Worm (Caenorhabditis elegans): ENCODE data around the gene kel-10.
A peak's percentile ranks its signal among the peaks of the same experiment; 100 is the strongest.
"Not testable (repeated sequence)": the region's sequence is repeated elsewhere in the genome, so short reads cannot be mapped to it uniquely, and the experiment has no call there.

Gene kel-10

ce11 chrIII:10053312-10053711, 47.9 kb downstream of the kel-10 start, which contains the start of gene T16G12.12:
T16G12.12 (plus strand) TSS chrIII:10053612.
- TF ChIP-seq C04F5.9 (tag; optimal IDR thresholded peaks at IDR 0.05); zag-1 (tag; optimal IDR thresholded peaks at IDR 0.05); dpl-1 (GFP tag; optimal IDR thresholded peaks at IDR 0.05): not testable (repeated sequence)

- not testable (repeated sequence) for TF ChIP-seq unc-30 (tag; optimal IDR thresholded peaks at IDR 0.05); nhr-71 (tag; optimal IDR thresholded peaks at IDR 0.05); mab-9 (GFP tag; IDR thresholded peaks at IDR 0.05)
These were observed 50.9 kb downstream of the kel-10 start, which contains the start of gene T16G12.3 for ce11 chrIII:10050321-10050720. T16G12.3 (plus strand) TSS chrIII:10050621.

ce11 chrIII:10049682-10050081, 51.6 kb downstream of the kel-10 start, which contains the start of gene T16G12.1:
T16G12.1 (minus strand) TSS chrIII:10049857.
- no peak for TF ChIP-seq swsn-7 (tag; optimal IDR thresholded peaks at IDR 0.05)
- TF ChIP-seq elt-2 (tag; optimal IDR thresholded peaks at IDR 0.05): peak; percentile 61
